Fruit fly (Drosophila melanogaster) whole organism, embryonic: Measurements from ENCODE around the gene CG13063.

Experiments used
- Aef1 ChIP-seq: fragments of 200-800 bp; sonication (Bioruptor generic); IDR thresholded peaks from 3 replicates; pipeline ENCODE4 v1.3.6; 2022; ENCODE audit warnings: missing biosample characterization, missing genetic modification characterization
- CG12769 ChIP-seq: fragments of 200-800 bp; sonication (Bioruptor generic); optimal IDR thresholded peaks from 2 replicates; lab custom pipeline; 2019; ENCODE audit warnings: missing biosample characterization, mild to moderate bottlenecking, missing genetic modification characterization, moderate library complexity
- CG13424 ChIP-seq: fragments of 200-800 bp; sonication (Bioruptor generic); optimal IDR thresholded peaks from 2 replicates; lab custom pipeline; 2019; ENCODE audit warnings: missing biosample characterization, mild to moderate bottlenecking, missing genetic modification characterization, moderate library complexity
- CG15269 ChIP-seq: fragments of 200-800 bp; sonication (Bioruptor generic); optimal IDR thresholded peaks from 2 replicates; lab custom pipeline; 2018; ENCODE audit warnings: missing biosample characterization, mild to moderate bottlenecking, missing genetic modification characterization, moderate library complexity
- CG15514 ChIP-seq: fragments of 200-800 bp; sonication (Bioruptor generic); optimal IDR thresholded peaks from 3 replicates; lab custom pipeline; 2017; ENCODE audit warnings: missing biosample characterization, missing genetic modification characterization, mild to moderate bottlenecking, moderate library complexity, missing genetic modification reagents
- CG18599 ChIP-seq: fragments of 200-800 bp; sonication (Bioruptor generic); optimal IDR thresholded peaks from 3 replicates; lab custom pipeline; 2017; ENCODE audit warnings: missing biosample characterization, missing genetic modification characterization, mild to moderate bottlenecking, moderate library complexity, missing genetic modification reagents
- CG30403 ChIP-seq: fragments of 200-800 bp; sonication (Bioruptor generic); optimal IDR thresholded peaks from 3 replicates; lab custom pipeline; 2016; ENCODE audit warnings: missing biosample characterization, missing genetic modification characterization
- CG32532 ChIP-seq: fragments of 200-800 bp; sonication (Bioruptor generic); IDR thresholded peaks from 2 replicates; pipeline ENCODE4 v1.3.6; 2022; ENCODE audit warnings: missing biosample characterization, missing genetic modification characterization
- CG3281 ChIP-seq: fragments of 200-800 bp; sonication (Bioruptor generic); optimal IDR thresholded peaks from 3 replicates; lab custom pipeline; 2017; ENCODE audit warnings: missing biosample characterization, mild to moderate bottlenecking, missing genetic modification characterization
- CG33213 ChIP-seq: fragments of 200-800 bp; sonication (Bioruptor generic); optimal IDR thresholded peaks from 3 replicates; lab custom pipeline; 2016; ENCODE audit warnings: missing biosample characterization, missing genetic modification characterization
- CG6813 ChIP-seq: fragments of 200-800 bp; sonication (Bioruptor generic); optimal IDR thresholded peaks from 2 replicates; lab custom pipeline; 2017; ENCODE audit warnings: missing biosample characterization, missing genetic modification characterization, mild to moderate bottlenecking, moderate library complexity, missing genetic modification reagents
- CG8290 ChIP-seq, 3 experiments: fragments of 200-800 bp; sonication (Bioruptor generic); optimal IDR thresholded peaks; 2 replicates each; lab custom pipeline; 2016 to 2019; ENCODE audit warnings: missing biosample characterization in 3 of 3, missing genetic modification characterization in 3 of 3, mild to moderate bottlenecking in 2 of 3, moderate library complexity in 1 of 3
- CG9817 ChIP-seq: fragments of 200-800 bp; sonication (Bioruptor generic); optimal IDR thresholded peaks from 2 replicates; lab custom pipeline; 2018; ENCODE audit warnings: missing biosample characterization, mild to moderate bottlenecking, missing genetic modification characterization, moderate library complexity
- Fer3 ChIP-seq: fragments of 200-800 bp; sonication (Bioruptor generic); optimal IDR thresholded peaks from 2 replicates; lab custom pipeline; 2018; ENCODE audit warnings: missing biosample characterization, mild to moderate bottlenecking, missing genetic modification characterization, moderate library complexity
- Gug ChIP-seq: fragments of 200-800 bp; sonication (Bioruptor generic); IDR thresholded peaks from 4 replicates; pipeline ENCODE4 v1.3.6; 2022; ENCODE audit warnings: missing biosample characterization, missing genetic modification characterization
- H2.0 ChIP-seq: fragments of 200-800 bp; sonication (Bioruptor generic); IDR thresholded peaks from 2 replicates; pipeline ENCODE4 v1.3.6; 2022; ENCODE audit warnings: missing biosample characterization, missing genetic modification characterization
- HLH3B ChIP-seq: fragments of 200-800 bp; sonication (Bioruptor generic); IDR thresholded peaks from 2 replicates; pipeline ENCODE4 v1.3.6; 2022; ENCODE audit warnings: missing biosample characterization, missing genetic modification characterization
- Hmr ChIP-seq: fragments of 200-800 bp; sonication (Bioruptor generic); optimal IDR thresholded peaks from 3 replicates; lab custom pipeline; 2017; ENCODE audit warnings: mild to moderate bottlenecking, missing biosample characterization, missing genetic modification reagents, missing genetic modification characterization
- Med ChIP-seq: fragments of 200-800 bp; sonication (Bioruptor generic); peaks from one replicate; lab custom pipeline; 2016; ENCODE audit warnings: missing biosample characterization, missing genetic modification characterization, mild to moderate bottlenecking, inconsistent platforms, moderate library complexity
- Meics ChIP-seq: fragments of 200-800 bp; sonication (Bioruptor generic); optimal IDR thresholded peaks from 2 replicates; lab custom pipeline; 2017; ENCODE audit warnings: missing biosample characterization, mild to moderate bottlenecking, missing genetic modification characterization
- Myb ChIP-seq: fragments of 200-800 bp; sonication (Bioruptor generic); optimal IDR thresholded peaks from 2 replicates; lab custom pipeline; 2016; ENCODE audit warnings: missing biosample characterization, missing genetic modification characterization
- Ptx1 ChIP-seq: fragments of 200-800 bp; sonication (Bioruptor generic); IDR thresholded peaks from 2 replicates; pipeline ENCODE4 v1.3.6; 2022; ENCODE audit warnings: missing biosample characterization, missing genetic modification characterization
- Rfx ChIP-seq: fragments of 200-800 bp; sonication (Bioruptor generic); IDR thresholded peaks from 2 replicates; pipeline ENCODE4 v1.3.6; 2022; ENCODE audit warnings: missing biosample characterization, missing genetic modification characterization
- Sox100B ChIP-seq: fragments of 200-800 bp; sonication (Bioruptor generic); optimal IDR thresholded peaks from 3 replicates; lab custom pipeline; 2018; ENCODE audit warnings: missing biosample characterization, mild to moderate bottlenecking, missing genetic modification characterization
- abd-A ChIP-seq: fragments of 200-800 bp; sonication (Bioruptor generic); optimal IDR thresholded peaks from 3 replicates; lab custom pipeline; 2019; ENCODE audit warnings: missing biosample characterization, mild to moderate bottlenecking, missing genetic modification characterization, moderate library complexity
- al ChIP-seq: fragments of 200-800 bp; sonication (Bioruptor generic); IDR thresholded peaks from 2 replicates; pipeline ENCODE4 v1.3.6; 2022; ENCODE audit warnings: missing biosample characterization, missing genetic modification characterization
- ara ChIP-seq: fragments of 200-800 bp; sonication (Bioruptor generic); IDR thresholded peaks from 2 replicates; pipeline ENCODE4 v1.3.6; 2022; ENCODE audit warnings: missing biosample characterization, missing genetic modification characterization
- bcd ChIP-seq: fragments of 200-800 bp; sonication (Bioruptor generic); optimal IDR thresholded peaks from 2 replicates; lab custom pipeline; 2017; ENCODE audit warnings: missing biosample characterization, mild to moderate bottlenecking, missing genetic modification characterization
- caup ChIP-seq: fragments of 200-800 bp; sonication (Bioruptor generic); optimal IDR thresholded peaks from 3 replicates; lab custom pipeline; 2017; ENCODE audit warnings: missing biosample characterization, mild to moderate bottlenecking, missing genetic modification characterization, moderate library complexity; ENCODE audit not compliant: severe bottlenecking
- chif ChIP-seq, 2 experiments: fragments of 200-800 bp; sonication (Bioruptor generic); optimal IDR thresholded peaks; 3 replicates each; lab custom pipeline; 2016; ENCODE audit warnings: missing biosample characterization in 2 of 2, missing genetic modification characterization in 2 of 2
- chinmo ChIP-seq: fragments of 200-800 bp; sonication (Bioruptor generic); IDR thresholded peaks from 4 replicates; pipeline ENCODE4 v1.3.6; 2022; ENCODE audit warnings: missing biosample characterization, missing genetic modification characterization; ENCODE audit not compliant: partially characterized antibody
- cwo ChIP-seq: fragments of 200-800 bp; sonication (Bioruptor generic); optimal IDR thresholded peaks from 3 replicates; lab custom pipeline; 2017; ENCODE audit warnings: missing biosample characterization, missing genetic modification characterization, mild to moderate bottlenecking, moderate library complexity, missing genetic modification reagents
- gem ChIP-seq: fragments of 200-800 bp; sonication (Bioruptor generic); optimal IDR thresholded peaks from 2 replicates; lab custom pipeline; 2019; ENCODE audit warnings: missing biosample characterization, mild to moderate bottlenecking, missing genetic modification characterization, moderate library complexity
- gfzf ChIP-seq: fragments of 200-800 bp; sonication (Bioruptor generic); optimal IDR thresholded peaks from 2 replicates; lab custom pipeline; 2016; ENCODE audit warnings: missing biosample characterization, mild to moderate bottlenecking, missing genetic modification characterization, moderate library complexity
- her ChIP-seq: fragments of 200-800 bp; sonication (Bioruptor generic); optimal IDR thresholded peaks from 2 replicates; lab custom pipeline; 2016; ENCODE audit warnings: missing biosample characterization, missing genetic modification characterization
- hkb ChIP-seq, 2 experiments: fragments of 200-800 bp in 1 of 2; fragments of >200 bp in 1 of 2; sonication (Bioruptor generic) in 1 of 2; IDR thresholded peaks in 1 of 2; optimal IDR thresholded peaks in 1 of 2; 2 replicates each; pipeline versions ENCODE4 v1.3.6 to Lab custom; 2017 to 2022; ENCODE audit warnings: missing biosample characterization in 1 of 2, missing genetic modification characterization in 1 of 2
- lilli ChIP-seq: fragments of 200-800 bp; sonication (Bioruptor generic); optimal IDR thresholded peaks from 3 replicates; lab custom pipeline; 2016; ENCODE audit warnings: missing biosample characterization, missing genetic modification characterization
- lmd ChIP-seq: fragments of 200-800 bp; sonication (Bioruptor generic); IDR thresholded peaks from 2 replicates; pipeline ENCODE4 v1.3.6; 2022; ENCODE audit warnings: missing biosample characterization, missing genetic modification characterization
- org-1 ChIP-seq: fragments of 200-800 bp; sonication (Bioruptor generic); optimal IDR thresholded peaks from 2 replicates; lab custom pipeline; 2017; ENCODE audit warnings: missing biosample characterization, missing genetic modification characterization
- pho ChIP-seq: fragments of 200-800 bp; sonication (Bioruptor generic); optimal IDR thresholded peaks from 2 replicates; lab custom pipeline; 2016; ENCODE audit warnings: missing biosample characterization, missing genetic modification characterization
- pnt ChIP-seq: fragments of 200-800 bp; sonication (Bioruptor generic); optimal IDR thresholded peaks from 3 replicates; lab custom pipeline; 2016; ENCODE audit warnings: missing biosample characterization, missing genetic modification characterization
- row ChIP-seq: fragments of 200-800 bp; sonication (Bioruptor generic); IDR thresholded peaks from 3 replicates; pipeline ENCODE4 v1.3.6; 2022; ENCODE audit warnings: missing biosample characterization, missing genetic modification characterization
- schlank ChIP-seq: fragments of 200-800 bp; sonication (Bioruptor generic); optimal IDR thresholded peaks from 2 replicates; lab custom pipeline; 2018; ENCODE audit warnings: missing biosample characterization, mild to moderate bottlenecking, missing genetic modification characterization
- sisA ChIP-seq: fragments of 200-800 bp; sonication (Bioruptor generic); IDR thresholded peaks from 2 replicates; pipeline ENCODE4 v1.3.6; 2022; ENCODE audit warnings: missing biosample characterization, missing genetic modification characterization
- sob ChIP-seq: fragments of 200-800 bp; sonication (Bioruptor generic); IDR thresholded peaks from 2 replicates; pipeline ENCODE4 v1.3.6; 2022; ENCODE audit warnings: missing biosample characterization, missing genetic modification characterization
- tin ChIP-seq: fragments of 200-800 bp; sonication (Bioruptor generic); optimal IDR thresholded peaks from 3 replicates; lab custom pipeline; 2016; ENCODE audit warnings: missing biosample characterization, missing genetic modification characterization
- wdn ChIP-seq: fragments of 200-800 bp; sonication (Bioruptor generic); IDR thresholded peaks from 2 replicates; pipeline ENCODE4 v1.3.6; 2022; ENCODE audit warnings: missing biosample characterization, missing genetic modification characterization
- zfh2 ChIP-seq: fragments of 200-800 bp; sonication (Bioruptor generic); optimal IDR thresholded peaks from 2 replicates; lab custom pipeline; 2016; ENCODE audit warnings: missing biosample characterization, missing genetic modification characterization

CG13063 gene

DNA sequence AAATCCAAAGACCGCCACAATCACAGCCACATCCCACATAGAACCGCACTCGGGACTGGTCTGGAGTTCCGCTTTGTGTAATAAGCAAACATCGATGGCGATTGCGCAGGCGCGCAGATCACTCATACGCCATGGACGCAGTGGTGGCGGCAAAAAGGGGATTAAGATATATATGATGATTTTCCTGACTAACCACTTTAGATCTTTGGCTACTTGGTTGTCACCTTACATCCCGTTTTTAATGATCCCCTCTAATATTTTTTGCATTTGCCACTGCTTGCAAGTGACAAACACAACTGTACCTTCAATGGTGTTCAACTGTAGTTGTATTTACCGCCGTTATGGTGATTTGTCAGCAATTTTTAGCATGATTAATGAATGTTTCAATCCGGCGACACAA, 3.6 kb downstream of the CG13063 start (continued):
- peak; percentile 67 for TF ChIP-seq schlank (tag; lab: Kevin White, UChicago)
- TF ChIP-seq ara (GFP tag; lab: Robert Waterston, UW): 0 out of 2 replicates have a peak, but pooled peaks have one; percentile 14
- 0 out of 4 replicates have a peak, but pooled peaks have one; percentile 6 for TF ChIP-seq Gug
- 0 out of 2 replicates have a peak, but pooled peaks have one; percentile 25 for TF ChIP-seq al (GFP tag; lab: Robert Waterston, UW)
- TF ChIP-seq caup: peak; percentile 11
- TF ChIP-seq org-1 (GFP tag; lab: Kevin White, UChicago): peak; percentile 37
- TF ChIP-seq CG32532 (GFP tag; lab: Robert Waterston, UW): 0 out of 2 replicates have a peak, but pooled peaks have one; percentile 6
- no peak for TF ChIP-seq pnt (GFP tag; lab: Kevin White, UChicago)
- no peak for TF ChIP-seq CG8290 (GFP tag; optimal IDR thresholded peaks at IDR 0.05; lab: Kevin White, UChicago)
- TF ChIP-seq CG8290 (tag; optimal IDR thresholded peaks at IDR 0.05; lab: Kevin White, UChicago): peak in 1 of 2 experiments; percentile 69
- TF ChIP-seq Meics (GFP tag; lab: Kevin White, UChicago): peak; percentile 30
- no peak for TF ChIP-seq abd-A (tag; lab: Kevin White, UChicago)
- no peak for TF ChIP-seq Sox100B
- TF ChIP-seq CG12769: peak; percentile 54
- peak; percentile 25; the same call in 1 of the 2 replicates for TF ChIP-seq HLH3B (GFP tag; lab: Robert Waterston, UW)
- TF ChIP-seq chinmo (GFP tag; lab: Robert Waterston, UW): 0 out of 4 replicates have a peak, but pooled peaks have one; percentile 24
- peak; percentile 2 for TF ChIP-seq Fer3 (tag; lab: Kevin White, UChicago)
- TF ChIP-seq CG33213 (GFP tag; lab: Kevin White, UChicago): no peak
- TF ChIP-seq lilli (GFP tag; lab: Kevin White, UChicago): peak; percentile 43
- peak; percentile 40 for TF ChIP-seq her (GFP tag; lab: Kevin White, UChicago)
- TF ChIP-seq tin: no peak
- TF ChIP-seq Rfx: peak; percentile 71
- TF ChIP-seq gem (tag; lab: Kevin White, UChicago): peak; percentile 35
- no peak for TF ChIP-seq bcd (GFP tag; lab: Kevin White, UChicago)
- 0 out of 3 replicates have a peak, but pooled peaks have one; percentile 33 for TF ChIP-seq Aef1 (GFP tag; lab: Robert Waterston, UW)
- no peak for TF ChIP-seq CG6813 (GFP tag; lab: Kevin White, UChicago)
- TF ChIP-seq CG18599: peak; percentile 42
- peak; percentile 49; the same call in 1 of the 2 replicates for TF ChIP-seq H2.0
- TF ChIP-seq lmd (GFP tag; lab: Robert Waterston, UW): peak; percentile 39; the same call in 1 of the 2 replicates
- TF ChIP-seq cwo: peak; percentile 9
- TF ChIP-seq hkb (optimal IDR thresholded peaks at IDR 0.05; lab: Kevin White, UChicago): no peak
- TF ChIP-seq hkb (GFP tag; IDR thresholded peaks at IDR 0.05; lab: Robert Waterston, UW): 0 out of 2 replicates have a peak, but pooled peaks have one; percentile 31
- peak; percentile 46; the same call in 1 of the 2 replicates for TF ChIP-seq sob (GFP tag; lab: Robert Waterston, UW)
- TF ChIP-seq Hmr (GFP tag; lab: Kevin White, UChicago): peak; percentile 63
- peak; percentile 21; the same call in 1 of the 2 replicates for TF ChIP-seq sisA (GFP tag; lab: Robert Waterston, UW)
- TF ChIP-seq CG15269 (tag; lab: Kevin White, UChicago): peak; percentile 10
- TF ChIP-seq row (GFP tag; lab: Robert Waterston, UW): peak; percentile 40; the same call in 1 of the 3 replicates
- TF ChIP-seq gfzf: no peak
- TF ChIP-seq wdn (GFP tag; lab: Robert Waterston, UW): peak; percentile 53; the same call in 1 of the 2 replicates
- no peak for TF ChIP-seq CG13424 (tag; lab: Kevin White, UChicago)
- peak; percentile 23 for TF ChIP-seq CG15514 (GFP tag; lab: Kevin White, UChicago)
- peak in 1 of 2 experiments; percentile 10 for TF ChIP-seq chif (GFP tag; optimal IDR thresholded peaks at IDR 0.05; lab: Kevin White, UChicago)
- peak; percentile 63 for TF ChIP-seq CG9817 (tag; lab: Kevin White, UChicago)
- TF ChIP-seq Med (GFP tag; lab: Kevin White, UChicago): peak; percentile 86
- peak; percentile 38 for TF ChIP-seq Myb (GFP tag; lab: Kevin White, UChicago)
- TF ChIP-seq CG30403 (GFP tag; lab: Kevin White, UChicago): peak; percentile 38
- peak; percentile 76 for TF ChIP-seq zfh2
- TF ChIP-seq pho (GFP tag; lab: Kevin White, UChicago): peak; percentile 4
- 0 out of 2 replicates have a peak, but pooled peaks have one; percentile 13 for TF ChIP-seq Ptx1 (GFP tag; lab: Robert Waterston, UW)
- peak; percentile 27 for TF ChIP-seq CG3281 (GFP tag; lab: Kevin White, UChicago)
